Fruit fly (Drosophila melanogaster) S2 (cell line): ENCODE results near the gene CG10311.

Experiments used
- CG8478 ChIP-seq: fragments of >200 bp; optimal IDR thresholded peaks from 2 replicates; lab custom pipeline; 2018
- CTCF ChIP-seq, 2 experiments: fragments of >200 bp; optimal IDR thresholded peaks; 2 replicates each; lab custom pipeline; 2018

- TF ChIP-seq CG8478 (lab: Kevin White, UChicago) (no peak), CTCF (optimal IDR thresholded peaks at IDR 0.05; lab: Kevin White, UChicago) (no peak)
Observed at dm6 chr3R:16352039-16352438, 4.8 kb downstream of the CG10311 start.
